Fruit fly (Drosophila melanogaster): ENCODE data around the gene CG32750.

The CG32750 gene

DNA sequence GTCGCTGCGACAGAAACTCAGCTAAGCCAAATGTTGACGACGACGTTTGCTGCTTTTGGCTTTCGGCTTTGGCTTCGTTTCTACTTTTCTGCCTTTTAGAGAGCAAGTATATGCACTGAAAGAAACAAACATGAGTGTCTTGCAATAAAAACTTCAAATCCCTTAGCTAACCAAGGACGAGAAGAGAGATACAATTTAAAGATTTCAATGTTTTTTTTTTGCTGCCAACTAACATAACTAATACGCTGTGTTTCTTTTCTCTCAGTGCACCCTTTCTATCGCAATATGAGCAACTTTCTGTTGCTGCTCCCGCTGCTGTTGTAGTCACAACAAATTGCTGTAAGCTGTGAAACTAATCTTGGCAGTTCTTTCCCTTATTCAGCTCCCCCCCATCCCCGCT lies 16.8 kb downstream of the CG32750 start (continued):
- TF ChIP-seq Hr51 (GFP tag; optimal IDR thresholded peaks at IDR 0.05) (peak in 1 of 2 experiments; percentile 34), hb (GFP tag; IDR thresholded peaks at IDR 0.05; ENCODE audit: partially characterized antibody) (no peak), CG16813 (GFP tag; IDR thresholded peaks at IDR 0.05; ENCODE audit: partially characterized antibody) (no peak), crc (GFP tag; optimal IDR thresholded peaks at IDR 0.05) (no peak), org-1 (GFP tag; optimal IDR thresholded peaks at IDR 0.05) (peak; percentile 6), slp2 (GFP tag; optimal IDR thresholded peaks at IDR 0.05) (peak; percentile 6), CG13424 (tag; optimal IDR thresholded peaks at IDR 0.05) (peak; percentile 27), CG7745 (tag; optimal IDR thresholded peaks at IDR 0.05) (no peak), CG3726 (GFP tag; IDR thresholded peaks at IDR 0.05) (0 out of 3 replicates have a peak, but pooled peaks have one; percentile 37), CG31388 (GFP tag; optimal IDR thresholded peaks at IDR 0.05) (no peak), CG3407 (GFP tag; optimal IDR thresholded peaks at IDR 0.05) (no peak), br (optimal IDR thresholded peaks at IDR 0.05) (no peak), luna (GFP tag; optimal IDR thresholded peaks at IDR 0.05) (no peak), prd (optimal IDR thresholded peaks at IDR 0.05) (no peak), prd (GFP tag; IDR thresholded peaks at IDR 0.05) (peak; percentile 75), CG12219 (GFP tag; optimal IDR thresholded peaks at IDR 0.05) (peak; percentile 9), CG17568 (GFP tag; optimal IDR thresholded peaks at IDR 0.05) (no peak), CG13123 (GFP tag; optimal IDR thresholded peaks at IDR 0.05) (no peak), dpn (GFP tag; optimal IDR thresholded peaks at IDR 0.05) (peak in 1 of 2 experiments; percentile 59), pho (GFP tag; optimal IDR thresholded peaks at IDR 0.05) (no peak), CG14014 (GFP tag; IDR thresholded peaks at IDR 0.05) (peak; percentile 55; the same call in 1 of the 2 replicates), Dek (tag; optimal IDR thresholded peaks at IDR 0.05) (no peak), CG16863 (GFP tag; optimal IDR thresholded peaks at IDR 0.05) (no peak), pfk (GFP tag; optimal IDR thresholded peaks at IDR 0.05) (no peak), so (GFP tag; IDR thresholded peaks at IDR 0.05) (0 out of 3 replicates have a peak, but pooled peaks have one; percentile 24), CoRest (tag; optimal IDR thresholded peaks at IDR 0.05) (no peak), slou (GFP tag; optimal IDR thresholded peaks at IDR 0.05) (no peak), CG18619 (GFP tag; optimal IDR thresholded peaks at IDR 0.05) (no peak), zf30C (GFP tag; optimal IDR thresholded peaks at IDR 0.05) (no peak), kah (GFP tag; optimal IDR thresholded peaks at IDR 0.05) (no peak), mam (GFP tag; optimal IDR thresholded peaks at IDR 0.05) (peak; percentile 59), nerfin-2 (GFP tag; IDR thresholded peaks at IDR 0.05; ENCODE audit: partially characterized antibody) (no peak), z (GFP tag; IDR thresholded peaks at IDR 0.05) (no peak), Rfx (GFP tag; IDR thresholded peaks at IDR 0.05) (peak; percentile 68), gsb (GFP tag; IDR thresholded peaks at IDR 0.05) (no peak), CG17361 (GFP tag; IDR thresholded peaks at IDR 0.05) (no peak), seq (GFP tag; IDR thresholded peaks at IDR 0.05) (no peak), vvl (GFP tag; IDR thresholded peaks at IDR 0.05) (peak; percentile 74), CG10959 (GFP tag; IDR thresholded peaks at IDR 0.05) (no peak), CG4820 (GFP tag; optimal IDR thresholded peaks at IDR 0.05) (peak; percentile 4), Stat92E (GFP tag; optimal IDR thresholded peaks at IDR 0.05) (no peak), CG17612 (GFP tag; IDR thresholded peaks at IDR 0.05) (no peak), CG3995 (GFP tag; optimal IDR thresholded peaks at IDR 0.05) (no peak), CG4707 (GFP tag; optimal IDR thresholded peaks at IDR 0.05) (no peak), CG10979 (tag; optimal IDR thresholded peaks at IDR 0.05) (no peak), E2f1 (GFP tag; IDR thresholded peaks at IDR 0.05) (peak; percentile 48), pros (GFP tag; optimal IDR thresholded peaks at IDR 0.05) (no peak), HLH4C (GFP tag; IDR thresholded peaks at IDR 0.05; ENCODE audit: partially characterized antibody) (no peak), E2f2 (GFP tag; IDR thresholded peaks at IDR 0.05) (0 out of 2 replicates have a peak, but pooled peaks have one; percentile 10), dati (GFP tag; IDR thresholded peaks at IDR 0.05) (no peak), CG31224 (GFP tag; IDR thresholded peaks at IDR 0.05) (no peak), Doc2 (GFP tag; IDR thresholded peaks at IDR 0.05) (no peak)
